Fruit fly (Drosophila melanogaster) S2 (cell line): Measurements from ENCODE around the gene CG16854.

ENCODE experiments used
- CG8478 ChIP-seq: fragments of >200 bp; optimal IDR thresholded peaks from 2 replicates; lab custom pipeline; 2018
- CTCF ChIP-seq, 2 experiments: fragments of >200 bp; optimal IDR thresholded peaks; 2 replicates each; lab custom pipeline; 2018

DNA sequence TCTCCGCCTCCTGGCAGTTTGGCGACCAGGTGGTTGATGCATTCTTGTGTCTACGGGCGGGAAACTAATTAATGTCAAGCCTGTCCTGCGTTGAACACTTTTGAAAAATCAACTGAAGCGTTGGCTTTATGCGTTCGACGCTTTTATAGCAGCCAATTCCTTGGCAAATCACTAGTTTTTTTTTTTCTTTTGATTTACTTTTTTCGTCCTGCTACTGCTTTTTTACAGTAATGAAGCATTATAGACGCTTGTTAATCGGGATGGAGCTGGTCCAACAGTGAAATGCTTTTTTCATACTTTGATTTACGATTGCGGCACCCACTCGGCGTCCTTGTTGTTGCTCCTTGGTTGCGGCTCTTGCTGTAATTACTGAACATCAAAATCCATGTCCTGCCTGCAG, 1.4 kb upstream of the CG16854 start, which contains the start of gene AstCC:
- TF ChIP-seq CTCF (optimal IDR thresholded peaks at IDR 0.05; lab: Kevin White, UChicago) (no peak), CG8478 (lab: Kevin White, UChicago) (no peak)
